Fruit fly (Drosophila melanogaster): ENCODE data around the gene CG15347.

CG15347 gene

DNA sequence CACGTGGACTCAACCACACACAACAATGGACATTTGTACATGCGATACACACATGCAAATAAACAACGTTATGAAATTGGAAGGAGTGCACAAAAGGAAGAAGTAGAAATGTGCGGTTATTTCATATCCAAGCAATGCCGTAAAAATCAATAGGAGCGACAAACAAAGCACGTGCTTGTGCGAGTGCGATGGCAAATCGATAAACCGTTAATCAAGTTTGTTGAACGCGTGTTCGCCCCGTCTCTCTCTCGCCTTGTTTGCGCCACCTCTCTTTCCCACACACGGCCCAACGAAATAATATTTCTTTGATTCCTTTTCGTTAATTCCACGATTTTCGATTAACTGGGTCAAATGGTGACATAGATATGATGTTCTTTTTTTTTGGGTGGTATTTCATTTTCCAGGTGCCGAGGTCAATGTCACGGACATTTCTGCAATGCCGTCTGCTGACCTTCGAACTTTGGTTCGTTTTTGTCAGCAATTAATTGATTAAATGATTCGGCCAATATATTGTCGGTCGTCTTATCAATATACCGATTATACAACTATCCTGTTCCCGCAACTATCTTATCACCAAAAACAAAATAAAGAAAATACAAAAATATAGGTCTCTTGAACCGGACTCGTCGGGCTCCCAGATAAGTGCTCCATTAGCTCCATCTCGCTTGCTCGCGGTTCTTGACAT lies 29.7 kb upstream of the CG15347 start:
- TF ChIP-seq Dfd (GFP tag; optimal IDR thresholded peaks at IDR 0.05) (no peak), Hnf4 (GFP tag; optimal IDR thresholded peaks at IDR 0.05) (no peak), HLH106 (tag; optimal IDR thresholded peaks at IDR 0.05) (no peak), dl (GFP tag; optimal IDR thresholded peaks at IDR 0.05; ENCODE audit: insufficient read depth in 1 of 2, partially characterized antibody in 2 of 2) (no peak), lola (GFP tag; optimal IDR thresholded peaks at IDR 0.05) (no peak), dmrt93B (GFP tag; optimal IDR thresholded peaks at IDR 0.05) (no peak), N (GFP tag; optimal IDR thresholded peaks at IDR 0.05) (no peak), jim (GFP tag; optimal IDR thresholded peaks at IDR 0.05) (no peak), brk (GFP tag; optimal IDR thresholded peaks at IDR 0.05) (no peak), usp (GFP tag; optimal IDR thresholded peaks at IDR 0.05) (no peak), tai (GFP tag; optimal IDR thresholded peaks at IDR 0.05) (no peak), fru (GFP tag; optimal IDR thresholded peaks at IDR 0.05) (no peak), dsf (GFP tag; optimal IDR thresholded peaks at IDR 0.05; ENCODE audit: borderline replicate concordance) (no peak), br (GFP tag; optimal IDR thresholded peaks at IDR 0.05) (no peak), Sp1 (GFP tag; optimal IDR thresholded peaks at IDR 0.05) (no peak), OdsH (GFP tag; optimal IDR thresholded peaks at IDR 0.05) (no peak), Hr83 (GFP tag; optimal IDR thresholded peaks at IDR 0.05; ENCODE audit: poor library complexity, severe bottlenecking) (no peak), rgr (GFP tag; optimal IDR thresholded peaks at IDR 0.05) (no peak), Hr78 (GFP tag; optimal IDR thresholded peaks at IDR 0.05) (no peak)

DNA sequence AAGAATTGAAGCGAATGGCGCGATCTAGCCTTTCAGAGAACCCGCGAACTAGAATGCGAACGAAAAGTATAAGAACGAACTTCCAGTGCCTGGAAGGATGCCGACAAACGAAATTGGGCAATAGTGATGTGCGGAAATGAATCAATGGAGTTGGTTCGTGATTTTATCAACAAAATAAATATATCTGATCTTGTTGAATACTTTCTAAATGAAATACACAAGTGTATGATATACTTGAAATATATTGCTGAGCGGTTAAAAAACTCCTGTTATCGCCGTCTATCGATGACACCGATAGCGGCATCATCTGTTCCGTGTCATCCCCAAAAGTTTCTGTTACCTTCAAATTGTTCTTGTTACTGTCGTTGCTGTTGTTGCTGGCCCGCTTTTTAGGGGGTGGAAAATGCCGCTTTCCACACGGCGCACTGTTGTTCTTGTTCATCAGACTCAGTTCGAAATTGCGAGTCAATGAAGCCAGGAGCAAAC lies 28.8 kb upstream of the CG15347 start, which contains the start of gene otu:
Gene otu (minus strand): TSS at position 51 of the 486 bp plus-strand sequence.
- TF ChIP-seq dmrt93B (GFP tag; optimal IDR thresholded peaks at IDR 0.05) (no peak), GATAd (GFP tag; optimal IDR thresholded peaks at IDR 0.05) (no peak), fru (GFP tag; optimal IDR thresholded peaks at IDR 0.05) (no peak), HLH106 (tag; optimal IDR thresholded peaks at IDR 0.05) (no peak), Vsx2 (GFP tag; optimal IDR thresholded peaks at IDR 0.05; ENCODE audit: partially characterized antibody) (no peak), lola (GFP tag; optimal IDR thresholded peaks at IDR 0.05) (no peak), CG9705 (GFP tag; optimal IDR thresholded peaks at IDR 0.05) (no peak), Myc (optimal IDR thresholded peaks at IDR 0.05) (no peak), br (GFP tag; optimal IDR thresholded peaks at IDR 0.05) (no peak)

- no peak for TF ChIP-seq foxo (GFP tag; optimal IDR thresholded peaks at IDR 0.05)
- no peak for TF ChIP-seq Dif (GFP tag; optimal IDR thresholded peaks at IDR 0.05; ENCODE audit: partially characterized antibody)
- no peak for TF ChIP-seq dmrt93B (GFP tag; optimal IDR thresholded peaks at IDR 0.05)
- no peak for TF ChIP-seq psq (GFP tag; optimal IDR thresholded peaks at IDR 0.05)
- no peak for TF ChIP-seq Vsx2 (GFP tag; optimal IDR thresholded peaks at IDR 0.05; ENCODE audit: partially characterized antibody)
- TF ChIP-seq br (GFP tag; optimal IDR thresholded peaks at IDR 0.05), result no peak
- TF ChIP-seq CG9705 (GFP tag; optimal IDR thresholded peaks at IDR 0.05), result no peak
- TF ChIP-seq N (GFP tag; optimal IDR thresholded peaks at IDR 0.05), result no peak
These were observed 28.4 kb upstream of the CG15347 start, which contains the start of gene CG33181 for dm6 chrX:8489048-8489447. TSS of gene CG33181 (plus strand) at chrX:8489348.

- TF ChIP-seq GATAd (GFP tag; optimal IDR thresholded peaks at IDR 0.05), result no peak
- TF ChIP-seq Abd-B (GFP tag; optimal IDR thresholded peaks at IDR 0.05), result no peak
- TF ChIP-seq pan (optimal IDR thresholded peaks at IDR 0.05), result no peak
- no peak for TF ChIP-seq N (GFP tag; optimal IDR thresholded peaks at IDR 0.05)
- TF ChIP-seq Jra (GFP tag; optimal IDR thresholded peaks at IDR 0.05), result no peak
- no peak for TF ChIP-seq usp (GFP tag; optimal IDR thresholded peaks at IDR 0.05)
- TF ChIP-seq Dif (GFP tag; optimal IDR thresholded peaks at IDR 0.05; ENCODE audit: partially characterized antibody), result no peak
- no peak for TF ChIP-seq dsf (GFP tag; optimal IDR thresholded peaks at IDR 0.05; ENCODE audit: borderline replicate concordance)
- no peak for TF ChIP-seq Myc (optimal IDR thresholded peaks at IDR 0.05)
These were observed 24.1 kb upstream of the CG15347 start for dm6 chrX:8484778-8485177.

DNA sequence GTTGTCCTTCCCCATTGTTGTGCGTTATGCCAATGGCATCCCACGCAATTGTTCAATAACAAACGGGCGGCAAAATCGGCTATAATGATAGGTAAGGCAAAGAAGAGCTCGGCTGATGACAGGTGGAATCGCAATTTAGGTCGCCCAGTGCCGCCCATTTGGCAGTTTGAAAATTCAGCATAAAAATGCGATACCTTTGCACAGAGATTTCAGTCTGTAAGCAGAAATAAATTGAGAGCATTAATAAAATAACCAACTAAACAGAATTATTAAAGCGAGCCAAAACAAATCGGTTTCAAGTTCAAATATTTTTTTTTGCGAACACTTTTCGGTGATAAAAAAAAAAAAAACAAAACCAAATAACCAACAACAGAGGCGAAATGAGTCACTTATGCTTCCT lies 23.0 kb upstream of the CG15347 start, which contains the start of gene CG33223:
Gene CG33223 (minus strand): TSS at position 215 of the 400 bp plus-strand sequence.
- no peak for TF ChIP-seq brk (GFP tag; optimal IDR thresholded peaks at IDR 0.05)
- no peak for TF ChIP-seq Dif (GFP tag; optimal IDR thresholded peaks at IDR 0.05; ENCODE audit: partially characterized antibody)
- TF ChIP-seq usp (GFP tag; optimal IDR thresholded peaks at IDR 0.05), result no peak
- TF ChIP-seq Hnf4 (GFP tag; optimal IDR thresholded peaks at IDR 0.05), result no peak
- no peak for TF ChIP-seq HLH106 (tag; optimal IDR thresholded peaks at IDR 0.05)
- no peak for TF ChIP-seq tai (GFP tag; optimal IDR thresholded peaks at IDR 0.05)
- no peak for TF ChIP-seq woc (GFP tag; optimal IDR thresholded peaks at IDR 0.05)
- TF ChIP-seq sage (GFP tag; optimal IDR thresholded peaks at IDR 0.05), result no peak
- no peak for TF ChIP-seq h (GFP tag; optimal IDR thresholded peaks at IDR 0.05)
- no peak for TF ChIP-seq Dfd (GFP tag; optimal IDR thresholded peaks at IDR 0.05)
- TF ChIP-seq CG32264 (GFP tag; optimal IDR thresholded peaks at IDR 0.05), result no peak
- TF ChIP-seq Mio (GFP tag; optimal IDR thresholded peaks at IDR 0.05), result no peak
- no peak for TF ChIP-seq br (GFP tag; optimal IDR thresholded peaks at IDR 0.05)
- TF ChIP-seq Rel (GFP tag; optimal IDR thresholded peaks at IDR 0.05), result no peak
- TF ChIP-seq Rel (tag; optimal IDR thresholded peaks at IDR 0.05), result no peak
- no peak for TF ChIP-seq lola (GFP tag; optimal IDR thresholded peaks at IDR 0.05)
- TF ChIP-seq Hr83 (GFP tag; optimal IDR thresholded peaks at IDR 0.05; ENCODE audit: poor library complexity, severe bottlenecking), result no peak
- TF ChIP-seq rgr (GFP tag; optimal IDR thresholded peaks at IDR 0.05), result no peak
- no peak for TF ChIP-seq Myc (optimal IDR thresholded peaks at IDR 0.05)
- no peak for TF ChIP-seq sv (GFP tag; optimal IDR thresholded peaks at IDR 0.05)
- TF ChIP-seq ey (GFP tag; optimal IDR thresholded peaks at IDR 0.05), result no peak

Data from whole organism, wandering third instar larva.